Fruit fly (Drosophila melanogaster) whole organism, embryonic: Measurements from ENCODE around the gene DopEcR.

Experiments
- B-H2 ChIP-seq: fragments of 200-800 bp; sonication (Bioruptor generic); optimal IDR thresholded peaks from 2 replicates; lab custom pipeline; 2018; ENCODE audit warnings: missing biosample characterization, mild to moderate bottlenecking, missing genetic modification characterization
- BEAF-32 ChIP-seq: fragments of 200-800 bp; sonication (Bioruptor generic); optimal IDR thresholded peaks from 3 replicates; lab custom pipeline; 2017; ENCODE audit warnings: missing biosample characterization, missing genetic modification characterization, mild to moderate bottlenecking, moderate library complexity, missing genetic modification reagents
- CG10209 ChIP-seq: fragments of 200-800 bp; sonication (Bioruptor generic); optimal IDR thresholded peaks from 3 replicates; lab custom pipeline; 2017; ENCODE audit warnings: missing biosample characterization, mild to moderate bottlenecking, missing genetic modification characterization, missing genetic modification reagents
- CG11456 ChIP-seq: fragments of 200-800 bp; sonication (Bioruptor generic); IDR thresholded peaks from 3 replicates; pipeline ENCODE4 v1.3.6; 2022; ENCODE audit warnings: missing biosample characterization, missing genetic modification characterization
- CG1233 ChIP-seq: fragments of 200-800 bp; sonication (Bioruptor generic); optimal IDR thresholded peaks from 4 replicates; lab custom pipeline; 2018; ENCODE audit warnings: missing biosample characterization, mild to moderate bottlenecking, missing genetic modification characterization
- CG14860 ChIP-seq: fragments of 200-800 bp; sonication (Bioruptor generic); IDR thresholded peaks from 3 replicates; pipeline ENCODE4 v1.3.6; 2022; ENCODE audit warnings: missing biosample characterization, missing genetic modification characterization; ENCODE audit not compliant: partially characterized antibody
- CG15073 ChIP-seq: fragments of 200-800 bp; sonication (Bioruptor generic); optimal IDR thresholded peaks from 2 replicates; lab custom pipeline; 2016; ENCODE audit warnings: missing biosample characterization, missing genetic modification characterization
- CG15514 ChIP-seq: fragments of 200-800 bp; sonication (Bioruptor generic); optimal IDR thresholded peaks from 3 replicates; lab custom pipeline; 2017; ENCODE audit warnings: missing biosample characterization, missing genetic modification characterization, mild to moderate bottlenecking, moderate library complexity, missing genetic modification reagents
- CG15601 ChIP-seq: fragments of 200-800 bp; sonication (Bioruptor generic); optimal IDR thresholded peaks from 3 replicates; lab custom pipeline; 2019; ENCODE audit warnings: missing biosample characterization, mild to moderate bottlenecking, missing genetic modification characterization, moderate library complexity
- CG17802 ChIP-seq: fragments of 200-800 bp; sonication (Bioruptor generic); optimal IDR thresholded peaks from 2 replicates; lab custom pipeline; 2018; ENCODE audit warnings: missing biosample characterization, mild to moderate bottlenecking, missing genetic modification characterization, moderate library complexity
- CG18262 ChIP-seq: fragments of 200-800 bp; optimal IDR thresholded peaks from 3 replicates; lab custom pipeline; 2019; ENCODE audit warnings: missing biosample characterization, mild to moderate bottlenecking, missing genetic modification characterization, moderate library complexity
- CG18599 ChIP-seq: fragments of 200-800 bp; sonication (Bioruptor generic); optimal IDR thresholded peaks from 3 replicates; lab custom pipeline; 2017; ENCODE audit warnings: missing biosample characterization, missing genetic modification characterization, mild to moderate bottlenecking, moderate library complexity, missing genetic modification reagents
- CG18619 ChIP-seq: fragments of 200-800 bp; sonication (Bioruptor generic); optimal IDR thresholded peaks from 3 replicates; lab custom pipeline; 2017; ENCODE audit warnings: missing biosample characterization, mild to moderate bottlenecking, missing genetic modification characterization
- CG2678 ChIP-seq: fragments of 200-800 bp; sonication (Bioruptor generic); optimal IDR thresholded peaks from 3 replicates; lab custom pipeline; 2019; ENCODE audit warnings: missing biosample characterization, mild to moderate bottlenecking, missing genetic modification characterization, moderate library complexity
- CG31365 ChIP-seq: fragments of 200-800 bp; sonication (Bioruptor generic); optimal IDR thresholded peaks from 2 replicates; lab custom pipeline; 2018; ENCODE audit warnings: missing biosample characterization, mild to moderate bottlenecking, missing genetic modification characterization
- CG7357 ChIP-seq: fragments of 200-800 bp; sonication (Bioruptor generic); IDR thresholded peaks from 3 replicates; pipeline ENCODE4 v1.3.6; 2022; ENCODE audit warnings: missing biosample characterization, missing genetic modification characterization
- CG9609 ChIP-seq: fragments of 200-800 bp; sonication (Bioruptor generic); optimal IDR thresholded peaks from 3 replicates; lab custom pipeline; 2016; ENCODE audit warnings: missing biosample characterization, missing genetic modification characterization
- CG9727 ChIP-seq: fragments of 200-800 bp; sonication (Bioruptor generic); optimal IDR thresholded peaks from 3 replicates; lab custom pipeline; 2017; ENCODE audit warnings: missing biosample characterization, mild to moderate bottlenecking, missing genetic modification characterization
- CTCF ChIP-seq: fragments of 200-800 bp; sonication (Bioruptor generic); optimal IDR thresholded peaks from 2 replicates; lab custom pipeline; 2017; ENCODE audit warnings: missing biosample characterization, mild to moderate bottlenecking, missing genetic modification characterization, moderate library complexity
- D ChIP-seq, 2 experiments: fragments of 200-800 bp in 1 of 2; fragments of >200 bp in 1 of 2; sonication (Bioruptor generic) in 1 of 2; optimal IDR thresholded peaks; 2 replicates in 1 of 2; 3 replicates in 1 of 2; lab custom pipeline; 2017; ENCODE audit warnings: mild to moderate bottlenecking in 1 of 2, missing biosample characterization in 1 of 2, missing genetic modification characterization in 1 of 2, missing genetic modification reagents in 1 of 2
- Dbx ChIP-seq: fragments of 200-800 bp; sonication (Bioruptor generic); IDR thresholded peaks from 3 replicates; pipeline ENCODE4 v1.3.6; 2022; ENCODE audit warnings: missing biosample characterization, missing genetic modification characterization
- ERR ChIP-seq: fragments of 200-800 bp; sonication (Bioruptor generic); optimal IDR thresholded peaks from 2 replicates; lab custom pipeline; 2016; ENCODE audit warnings: missing biosample characterization, missing genetic modification characterization
- HLH54F ChIP-seq: fragments of 200-800 bp; sonication (Bioruptor generic); optimal IDR thresholded peaks from 3 replicates; lab custom pipeline; 2016; ENCODE audit warnings: missing biosample characterization, missing genetic modification characterization
- HLHmδ ChIP-seq: fragments of 200-800 bp; sonication (Bioruptor generic); optimal IDR thresholded peaks from 2 replicates; lab custom pipeline; 2018; ENCODE audit warnings: missing biosample characterization, mild to moderate bottlenecking, missing genetic modification characterization, moderate library complexity
- Hand ChIP-seq: fragments of 200-800 bp; sonication (Bioruptor generic); optimal IDR thresholded peaks from 2 replicates; lab custom pipeline; 2017; ENCODE audit warnings: mild to moderate bottlenecking, missing biosample characterization, missing genetic modification reagents, missing genetic modification characterization
- HmgD ChIP-seq: fragments of 200-800 bp; sonication (Bioruptor generic); optimal IDR thresholded peaks from 3 replicates; lab custom pipeline; 2016; ENCODE audit warnings: missing biosample characterization, missing genetic modification characterization
- Jarid2 ChIP-seq: fragments of 200-800 bp; sonication (Bioruptor generic); optimal IDR thresholded peaks from 3 replicates; lab custom pipeline; 2017; ENCODE audit warnings: mild to moderate bottlenecking, missing biosample characterization, missing genetic modification reagents, missing genetic modification characterization
- Ravus ChIP-seq: fragments of 200-800 bp; sonication (Bioruptor generic); IDR thresholded peaks from 2 replicates; pipeline ENCODE4 v1.3.6; 2022; ENCODE audit warnings: missing biosample characterization, missing genetic modification characterization
- Trl ChIP-seq, 3 experiments: fragments of >200 bp in 2 of 3; fragments of 200-800 bp in 1 of 3; sonication (Bioruptor generic) in 1 of 3; optimal IDR thresholded peaks; 2 replicates in 1 of 3; 3 replicates in 2 of 3; lab custom pipeline; 2016 to 2017; ENCODE audit warnings: missing biosample characterization in 1 of 3, missing genetic modification characterization in 1 of 3
- Vsx1 ChIP-seq: fragments of 200-800 bp; sonication (Bioruptor generic); optimal IDR thresholded peaks from 2 replicates; lab custom pipeline; 2017; ENCODE audit warnings: missing biosample characterization, mild to moderate bottlenecking, missing genetic modification characterization, missing genetic modification reagents
- bcd ChIP-seq: fragments of 200-800 bp; sonication (Bioruptor generic); optimal IDR thresholded peaks from 2 replicates; lab custom pipeline; 2017; ENCODE audit warnings: missing biosample characterization, mild to moderate bottlenecking, missing genetic modification characterization
- cad ChIP-seq: fragments of >200 bp; optimal IDR thresholded peaks from 2 replicates; lab custom pipeline; 2017; ENCODE audit warnings: missing biosample characterization, missing genetic modification characterization
- dysf ChIP-seq: fragments of 200-800 bp; sonication (Bioruptor generic); IDR thresholded peaks from 3 replicates; pipeline ENCODE4 v1.3.6; 2022; ENCODE audit warnings: missing biosample characterization, missing genetic modification characterization
- exex ChIP-seq: fragments of 200-800 bp; sonication (Bioruptor generic); optimal IDR thresholded peaks from 4 replicates; lab custom pipeline; 2018; ENCODE audit warnings: missing biosample characterization, mild to moderate bottlenecking, missing genetic modification characterization, moderate library complexity
- eyg ChIP-seq: fragments of 200-800 bp; sonication (Bioruptor generic); optimal IDR thresholded peaks from 3 replicates; lab custom pipeline; 2016; ENCODE audit warnings: missing biosample characterization, missing genetic modification characterization
- fu2 ChIP-seq: fragments of 200-800 bp; sonication (Bioruptor generic); optimal IDR thresholded peaks from 2 replicates; lab custom pipeline; 2016; ENCODE audit warnings: missing biosample characterization, missing genetic modification characterization
- grn ChIP-seq: fragments of 200-800 bp; sonication (Bioruptor generic); optimal IDR thresholded peaks from 3 replicates; lab custom pipeline; 2017; ENCODE audit warnings: missing biosample characterization, missing genetic modification characterization
- gsb ChIP-seq: fragments of 200-800 bp; sonication (Bioruptor generic); IDR thresholded peaks from 2 replicates; pipeline ENCODE4 v1.3.6; 2022; ENCODE audit warnings: missing biosample characterization, missing genetic modification characterization
- gsb-n ChIP-seq: fragments of 200-800 bp; sonication (Bioruptor generic); optimal IDR thresholded peaks from 3 replicates; lab custom pipeline; 2018; ENCODE audit warnings: missing biosample characterization, mild to moderate bottlenecking, missing genetic modification characterization
- h ChIP-seq: fragments of >200 bp; optimal IDR thresholded peaks from 2 replicates; lab custom pipeline; 2017
- ham ChIP-seq: fragments of 200-800 bp; sonication (Bioruptor generic); IDR thresholded peaks from 2 replicates; pipeline ENCODE4 v1.3.6; 2022; ENCODE audit warnings: missing biosample characterization, missing genetic modification characterization
- hb ChIP-seq: fragments of 200-800 bp; sonication (Bioruptor generic); IDR thresholded peaks from 3 replicates; pipeline ENCODE4 v1.3.6; 2022; ENCODE audit warnings: missing biosample characterization, missing genetic modification characterization; ENCODE audit not compliant: partially characterized antibody
- ind ChIP-seq: fragments of 200-800 bp; sonication (Bioruptor generic); optimal IDR thresholded peaks from 3 replicates; lab custom pipeline; 2016; ENCODE audit warnings: missing biosample characterization, missing genetic modification characterization
- jumu ChIP-seq: fragments of 200-800 bp; sonication (Bioruptor generic); optimal IDR thresholded peaks from 3 replicates; lab custom pipeline; 2016; ENCODE audit warnings: missing biosample characterization, missing genetic modification characterization
- lov ChIP-seq, 2 experiments: fragments of 200-800 bp in 1 of 2; fragments of >200 bp in 1 of 2; sonication (Bioruptor generic) in 1 of 2; IDR thresholded peaks in 1 of 2; optimal IDR thresholded peaks in 1 of 2; 2 replicates in 1 of 2; 3 replicates in 1 of 2; pipeline versions ENCODE4 v1.3.6 to Lab custom; 2017 to 2022; ENCODE audit warnings: missing biosample characterization in 1 of 2, missing genetic modification characterization in 1 of 2
- nau ChIP-seq: fragments of 200-800 bp; sonication (Bioruptor generic); optimal IDR thresholded peaks from 3 replicates; lab custom pipeline; 2017; ENCODE audit warnings: missing biosample characterization, mild to moderate bottlenecking, missing genetic modification characterization, missing genetic modification reagents
- nerfin-1 ChIP-seq: fragments of 200-800 bp; sonication (Bioruptor generic); optimal IDR thresholded peaks from 3 replicates; lab custom pipeline; 2019; ENCODE audit warnings: missing biosample characterization, mild to moderate bottlenecking, missing genetic modification characterization, moderate library complexity
- pum ChIP-seq: fragments of 200-800 bp; sonication (Bioruptor generic); optimal IDR thresholded peaks from 2 replicates; lab custom pipeline; 2016; ENCODE audit warnings: missing biosample characterization, missing genetic modification characterization
- row ChIP-seq: fragments of 200-800 bp; sonication (Bioruptor generic); IDR thresholded peaks from 3 replicates; pipeline ENCODE4 v1.3.6; 2022; ENCODE audit warnings: missing biosample characterization, missing genetic modification characterization
- sisA ChIP-seq: fragments of 200-800 bp; sonication (Bioruptor generic); IDR thresholded peaks from 2 replicates; pipeline ENCODE4 v1.3.6; 2022; ENCODE audit warnings: missing biosample characterization, missing genetic modification characterization
- wdn ChIP-seq: fragments of 200-800 bp; sonication (Bioruptor generic); IDR thresholded peaks from 2 replicates; pipeline ENCODE4 v1.3.6; 2022; ENCODE audit warnings: missing biosample characterization, missing genetic modification characterization

DopEcR gene

dm6 chr3L:4380231-4380645 is at the start of gene DopEcR (continued):
- TF ChIP-seq Hand (GFP tag; lab: Kevin White, UChicago) (peak; percentile 47), Vsx1 (no peak), Trl (optimal IDR thresholded peaks at IDR 0.05; lab: Kevin White, UChicago) (peak; percentile 84 to 90), Trl (GFP tag; optimal IDR thresholded peaks at IDR 0.05; lab: Kevin White, UChicago) (peak; percentile 59), grn (GFP tag; lab: Kevin White, UChicago) (no peak), h (lab: Kevin White, UChicago) (no peak), wdn (no peak), BEAF-32 (GFP tag; lab: Kevin White, UChicago) (no peak), CG11456 (GFP tag; lab: Robert Waterston, UW) (no peak), Ravus (GFP tag; lab: Robert Waterston, UW) (no peak), hb (GFP tag; lab: Robert Waterston, UW) (no peak), pum (no peak), CG10209 (GFP tag; lab: Kevin White, UChicago) (no peak), fu2 (GFP tag; lab: Kevin White, UChicago) (no peak), gsb-n (tag; lab: Kevin White, UChicago) (no peak), CG18599 (GFP tag; lab: Kevin White, UChicago) (peak; percentile 40), CG1233 (GFP tag; lab: Kevin White, UChicago) (no peak), B-H2 (GFP tag; lab: Kevin White, UChicago) (no peak), exex (tag; lab: Kevin White, UChicago) (no peak), nerfin-1 (tag; lab: Kevin White, UChicago) (peak; percentile 60), CG18619 (GFP tag; lab: Kevin White, UChicago) (no peak), ERR (GFP tag; lab: Kevin White, UChicago) (no peak), bcd (no peak), CG9609 (GFP tag; lab: Kevin White, UChicago) (no peak), CTCF (peak; percentile 70), nau (GFP tag; lab: Kevin White, UChicago) (peak; percentile 28), ind (GFP tag; lab: Kevin White, UChicago) (no peak), CG15514 (GFP tag; lab: Kevin White, UChicago) (peak; percentile 31), ham (GFP tag; lab: Robert Waterston, UW) (no peak), HLHmδ (GFP tag; lab: Kevin White, UChicago) (peak; percentile 24), jumu (GFP tag; lab: Kevin White, UChicago) (no peak), D (optimal IDR thresholded peaks at IDR 0.05; lab: Kevin White, UChicago) (no peak), D (GFP tag; optimal IDR thresholded peaks at IDR 0.05; lab: Kevin White, UChicago) (peak; percentile 3), eyg (no peak), CG2678 (tag; lab: Kevin White, UChicago) (no peak), CG31365 (tag; lab: Kevin White, UChicago) (no peak), row (GFP tag; lab: Robert Waterston, UW) (no peak), CG14860 (GFP tag; lab: Robert Waterston, UW) (no peak), lov (optimal IDR thresholded peaks at IDR 0.05; lab: Kevin White, UChicago) (no peak), lov (GFP tag; IDR thresholded peaks at IDR 0.05; lab: Robert Waterston, UW) (0 out of 3 replicates have a peak, but pooled peaks have one; percentile 25), CG9727 (no peak), HLH54F (no peak), CG7357 (GFP tag; lab: Robert Waterston, UW) (no peak), Dbx (no peak), CG15073 (GFP tag; lab: Kevin White, UChicago) (no peak), HmgD (GFP tag; lab: Kevin White, UChicago) (no peak), CG15601 (tag; lab: Kevin White, UChicago) (peak; percentile 18), sisA (no peak), cad (GFP tag; lab: Kevin White, UChicago) (no peak), gsb (GFP tag; lab: Robert Waterston, UW) (no peak), CG17802 (tag; lab: Kevin White, UChicago) (no peak), Jarid2 (peak; percentile 91), CG18262 (no peak), dysf (GFP tag; lab: Robert Waterston, UW) (no peak)
